Fruit fly (Drosophila melanogaster) whole organism, embryonic: ENCODE measurements around the gene CG10587.
A peak's percentile ranks its signal among the peaks of the same experiment; 100 is the strongest.

Source experiments
- Atf-2 ChIP-seq: fragments of 200-800 bp; sonication (Bioruptor generic); optimal IDR thresholded peaks from 2 replicates; lab custom pipeline; 2016; ENCODE audit warnings: missing biosample characterization, missing genetic modification characterization
- CG10209 ChIP-seq: fragments of 200-800 bp; sonication (Bioruptor generic); optimal IDR thresholded peaks from 3 replicates; lab custom pipeline; 2017; ENCODE audit warnings: missing biosample characterization, mild to moderate bottlenecking, missing genetic modification characterization, missing genetic modification reagents
- CG10431 ChIP-seq: fragments of 200-800 bp; sonication (Bioruptor generic); optimal IDR thresholded peaks from 3 replicates; lab custom pipeline; 2018; ENCODE audit warnings: missing biosample characterization, mild to moderate bottlenecking, missing genetic modification characterization
- CG10462 ChIP-seq: fragments of 200-800 bp; sonication (Bioruptor generic); optimal IDR thresholded peaks from 2 replicates; lab custom pipeline; 2016; ENCODE audit warnings: missing biosample characterization, missing genetic modification characterization
- CG11504 ChIP-seq: fragments of 200-800 bp; sonication (Bioruptor generic); optimal IDR thresholded peaks from 3 replicates; lab custom pipeline; 2019; ENCODE audit warnings: missing biosample characterization, mild to moderate bottlenecking, missing genetic modification characterization, moderate library complexity
- CG14050 ChIP-seq: fragments of 200-800 bp; sonication (Bioruptor generic); IDR thresholded peaks from 3 replicates; pipeline ENCODE4 v1.3.6; 2022; ENCODE audit warnings: missing biosample characterization, missing genetic modification characterization
- CG1647 ChIP-seq: fragments of 200-800 bp; sonication (Bioruptor generic); optimal IDR thresholded peaks from 3 replicates; lab custom pipeline; 2016; ENCODE audit warnings: missing biosample characterization, missing genetic modification characterization
- CG16815 ChIP-seq: fragments of 200-800 bp; sonication (Bioruptor generic); optimal IDR thresholded peaks from 3 replicates; lab custom pipeline; 2017; ENCODE audit warnings: missing biosample characterization, mild to moderate bottlenecking, missing genetic modification characterization
- CG16863 ChIP-seq: fragments of 200-800 bp; sonication (Bioruptor generic); optimal IDR thresholded peaks from 3 replicates; lab custom pipeline; 2016; ENCODE audit warnings: missing biosample characterization, missing genetic modification characterization
- CG31441 ChIP-seq: fragments of 200-800 bp; sonication (Bioruptor generic); IDR thresholded peaks from 2 replicates; pipeline ENCODE4 v1.3.6; 2022; ENCODE audit warnings: missing biosample characterization, missing genetic modification characterization
- CG33557 ChIP-seq: fragments of 200-800 bp; sonication (Bioruptor generic); optimal IDR thresholded peaks from 2 replicates; lab custom pipeline; 2019; ENCODE audit warnings: missing biosample characterization, mild to moderate bottlenecking, missing genetic modification characterization, moderate library complexity
- CG3407 ChIP-seq: fragments of 200-800 bp; sonication (Bioruptor generic); optimal IDR thresholded peaks from 2 replicates; lab custom pipeline; 2018; ENCODE audit warnings: missing biosample characterization, mild to moderate bottlenecking, missing genetic modification characterization
- CG5180 ChIP-seq: fragments of 200-800 bp; sonication (Bioruptor generic); optimal IDR thresholded peaks from 3 replicates; lab custom pipeline; 2017; ENCODE audit warnings: missing biosample characterization, missing genetic modification characterization, mild to moderate bottlenecking, moderate library complexity, missing genetic modification reagents
- CG5245 ChIP-seq: fragments of 200-800 bp; sonication (Bioruptor generic); optimal IDR thresholded peaks from 3 replicates; lab custom pipeline; 2016; ENCODE audit warnings: missing biosample characterization, missing genetic modification characterization
- CG7357 ChIP-seq: fragments of 200-800 bp; sonication (Bioruptor generic); IDR thresholded peaks from 3 replicates; pipeline ENCODE4 v1.3.6; 2022; ENCODE audit warnings: missing biosample characterization, missing genetic modification characterization
- CG7839 ChIP-seq: fragments of 200-800 bp; sonication (Bioruptor generic); optimal IDR thresholded peaks from 3 replicates; lab custom pipeline; 2018; ENCODE audit warnings: missing biosample characterization, mild to moderate bottlenecking, missing genetic modification characterization, moderate library complexity
- CG8359 ChIP-seq: fragments of 200-800 bp; sonication (Bioruptor generic); optimal IDR thresholded peaks from 2 replicates; lab custom pipeline; 2017; ENCODE audit warnings: missing biosample characterization, mild to moderate bottlenecking, missing genetic modification characterization, borderline replicate concordance
- CG8924 ChIP-seq: fragments of 200-800 bp; optimal IDR thresholded peaks from 3 replicates; lab custom pipeline; 2019; ENCODE audit warnings: missing biosample characterization, mild to moderate bottlenecking, missing genetic modification characterization, moderate library complexity
- Eip74EF ChIP-seq, 2 experiments: fragments of 200-800 bp in 1 of 2; fragments of >200 bp in 1 of 2; sonication (Bioruptor generic) in 1 of 2; optimal IDR thresholded peaks; 2 replicates each; lab custom pipeline; 2017 to 2019; ENCODE audit warnings: missing biosample characterization in 2 of 2, missing genetic modification characterization in 2 of 2, mild to moderate bottlenecking in 1 of 2, moderate library complexity in 1 of 2
- Ets65A ChIP-seq: fragments of 200-800 bp; sonication (Bioruptor generic); peaks from one replicate; lab custom pipeline; 2016; ENCODE audit warnings: missing biosample characterization, missing genetic modification characterization
- Ets97D ChIP-seq: fragments of 200-800 bp; sonication (Bioruptor generic); optimal IDR thresholded peaks from 3 replicates; lab custom pipeline; 2016; ENCODE audit warnings: missing biosample characterization, missing genetic modification characterization
- Fer2 ChIP-seq: fragments of 200-800 bp; sonication (Bioruptor generic); optimal IDR thresholded peaks from 2 replicates; lab custom pipeline; 2018; ENCODE audit warnings: missing biosample characterization, mild to moderate bottlenecking, missing genetic modification characterization, moderate library complexity
- Kr ChIP-seq: fragments of 200-800 bp; sonication (Bioruptor generic); optimal IDR thresholded peaks from 2 replicates; lab custom pipeline; 2017; ENCODE audit warnings: missing biosample characterization, mild to moderate bottlenecking, missing genetic modification characterization
- MBD-R2 ChIP-seq: fragments of 200-800 bp; sonication (Bioruptor generic); IDR thresholded peaks from 2 replicates; pipeline ENCODE4 v1.3.6; 2022; ENCODE audit warnings: missing biosample characterization, missing genetic modification characterization
- MTF-1 ChIP-seq: fragments of 200-800 bp; sonication (Bioruptor generic); optimal IDR thresholded peaks from 2 replicates; lab custom pipeline; 2018; ENCODE audit warnings: missing biosample characterization, mild to moderate bottlenecking, missing genetic modification characterization, borderline replicate concordance
- Nf-YA ChIP-seq: fragments of 200-800 bp; sonication (Bioruptor generic); IDR thresholded peaks from 2 replicates; pipeline ENCODE4 v1.3.6; 2022; ENCODE audit warnings: missing biosample characterization, missing genetic modification characterization
- Ssrp ChIP-seq: fragments of 200-800 bp; sonication (Bioruptor generic); optimal IDR thresholded peaks from 2 replicates; lab custom pipeline; 2018; ENCODE audit warnings: missing biosample characterization, mild to moderate bottlenecking, missing genetic modification characterization, moderate library complexity
- Xbp1 ChIP-seq: fragments of 200-800 bp; sonication (Bioruptor generic); optimal IDR thresholded peaks from 3 replicates; lab custom pipeline; 2016; ENCODE audit warnings: missing biosample characterization, mild to moderate bottlenecking, missing genetic modification characterization
- az2 ChIP-seq: fragments of 200-800 bp; sonication (Bioruptor generic); optimal IDR thresholded peaks from 3 replicates; lab custom pipeline; 2016; ENCODE audit warnings: missing biosample characterization, missing genetic modification characterization
- bab2 ChIP-seq: fragments of 200-800 bp; sonication (Bioruptor generic); optimal IDR thresholded peaks from 2 replicates; lab custom pipeline; 2016; ENCODE audit warnings: missing biosample characterization, missing genetic modification characterization
- crc ChIP-seq: fragments of 200-800 bp; sonication (Bioruptor generic); optimal IDR thresholded peaks from 2 replicates; lab custom pipeline; 2016; ENCODE audit warnings: missing biosample characterization, missing genetic modification characterization
- danr ChIP-seq: fragments of 200-800 bp; sonication (Bioruptor generic); IDR thresholded peaks from 2 replicates; pipeline ENCODE4 v1.3.6; 2022; ENCODE audit warnings: missing biosample characterization, missing genetic modification characterization
- dm ChIP-seq: fragments of 200-800 bp; sonication (Bioruptor generic); optimal IDR thresholded peaks from 3 replicates; lab custom pipeline; 2016; ENCODE audit warnings: missing biosample characterization, missing genetic modification characterization
- dmrt99B ChIP-seq: fragments of 200-800 bp; sonication (Bioruptor generic); optimal IDR thresholded peaks from 2 replicates; lab custom pipeline; 2018; ENCODE audit warnings: missing biosample characterization, mild to moderate bottlenecking, missing genetic modification characterization, moderate library complexity
- eve ChIP-seq, 2 experiments: fragments of >200 bp; optimal IDR thresholded peaks; 2 replicates each; lab custom pipeline; 2017; ENCODE audit warnings: missing biosample characterization in 2 of 2, missing genetic modification characterization in 2 of 2
- gcm ChIP-seq: fragments of 200-800 bp; sonication (Bioruptor generic); optimal IDR thresholded peaks from 2 replicates; lab custom pipeline; 2019; ENCODE audit warnings: missing biosample characterization, mild to moderate bottlenecking, missing genetic modification characterization, moderate library complexity
- grau ChIP-seq: fragments of 200-800 bp; optimal IDR thresholded peaks from 3 replicates; lab custom pipeline; 2019; ENCODE audit warnings: missing biosample characterization, mild to moderate bottlenecking, missing genetic modification characterization, moderate library complexity
- insv ChIP-seq, 2 experiments: fragments of 200-800 bp; sonication (Bioruptor generic); optimal IDR thresholded peaks; 3 replicates each; lab custom pipeline; 2016 to 2018; ENCODE audit warnings: missing biosample characterization in 2 of 2, missing genetic modification characterization in 2 of 2
- mirr ChIP-seq: fragments of 200-800 bp; sonication (Bioruptor generic); optimal IDR thresholded peaks from 3 replicates; lab custom pipeline; 2018; ENCODE audit warnings: missing biosample characterization, mild to moderate bottlenecking, missing genetic modification characterization
- nmo ChIP-seq: fragments of 200-800 bp; sonication (Bioruptor generic); optimal IDR thresholded peaks from 2 replicates; lab custom pipeline; 2018; ENCODE audit warnings: missing biosample characterization, mild to moderate bottlenecking, missing genetic modification characterization, moderate library complexity
- pho ChIP-seq: fragments of 200-800 bp; sonication (Bioruptor generic); optimal IDR thresholded peaks from 2 replicates; lab custom pipeline; 2016; ENCODE audit warnings: missing biosample characterization, missing genetic modification characterization
- prd ChIP-seq, 3 experiments: fragments of >200 bp in 2 of 3; fragments of 200-800 bp in 1 of 3; sonication (Bioruptor generic) in 1 of 3; optimal IDR thresholded peaks in 2 of 3; IDR thresholded peaks in 1 of 3; 2 replicates in 2 of 3; 3 replicates in 1 of 3; pipeline versions ENCODE4 v1.3.6 to Lab custom; 2017 to 2022; ENCODE audit warnings: missing biosample characterization in 1 of 3, missing genetic modification characterization in 1 of 3
- repo ChIP-seq: fragments of 200-800 bp; sonication (Bioruptor generic); optimal IDR thresholded peaks from 2 replicates; lab custom pipeline; 2016; ENCODE audit warnings: missing biosample characterization, missing genetic modification characterization
- salm ChIP-seq: fragments of 200-800 bp; sonication (Bioruptor generic); optimal IDR thresholded peaks from 2 replicates; lab custom pipeline; 2018; ENCODE audit warnings: missing biosample characterization, mild to moderate bottlenecking, missing genetic modification characterization
- shn ChIP-seq: fragments of 200-800 bp; sonication (Bioruptor generic); optimal IDR thresholded peaks from 3 replicates; lab custom pipeline; 2016; ENCODE audit warnings: missing biosample characterization, missing genetic modification characterization
- so ChIP-seq: fragments of 200-800 bp; sonication (Bioruptor generic); IDR thresholded peaks from 3 replicates; pipeline ENCODE4 v1.3.6; 2022; ENCODE audit warnings: missing biosample characterization, missing genetic modification characterization
- sr ChIP-seq: fragments of 200-800 bp; sonication (Bioruptor generic); IDR thresholded peaks from 3 replicates; pipeline ENCODE4 v1.3.6; 2022; ENCODE audit warnings: missing biosample characterization, missing genetic modification characterization
- tll ChIP-seq, 2 experiments: fragments of 200-800 bp in 1 of 2; fragments of >200 bp in 1 of 2; sonication (Bioruptor generic) in 1 of 2; optimal IDR thresholded peaks; 2 replicates each; lab custom pipeline; 2017 to 2019; ENCODE audit warnings: missing biosample characterization in 2 of 2, missing genetic modification characterization in 2 of 2, mild to moderate bottlenecking in 1 of 2, moderate library complexity in 1 of 2
- vvl ChIP-seq: fragments of 200-800 bp; sonication (Bioruptor generic); IDR thresholded peaks from 2 replicates; pipeline ENCODE4 v1.3.6; 2022; ENCODE audit warnings: missing biosample characterization, missing genetic modification characterization

The CG10587 gene

DNA sequence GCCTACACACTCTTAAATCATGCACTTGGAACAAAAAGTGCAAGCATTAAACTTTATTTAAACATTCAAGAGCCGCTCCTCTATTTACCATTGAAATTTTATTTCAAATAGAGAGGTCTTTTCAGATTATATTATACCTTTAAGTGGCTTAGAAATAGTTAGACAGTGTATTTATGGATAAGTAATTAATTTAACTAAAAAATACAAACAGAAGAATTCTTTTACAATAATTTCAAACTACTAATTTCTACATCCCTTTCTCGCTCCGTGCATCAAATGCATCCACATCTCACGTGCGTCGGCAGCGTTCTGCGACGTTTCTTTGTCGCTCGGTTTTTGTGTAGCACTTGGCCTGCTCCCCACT lies 12.2 kb downstream of the CG10587 start (continued):
- TF ChIP-seq Ets97D (GFP tag; lab: Kevin White, UChicago) (no peak), Atf-2 (peak; percentile 34), CG8359 (GFP tag; lab: Kevin White, UChicago) (no peak), prd (optimal IDR thresholded peaks at IDR 0.05; lab: Kevin White, UChicago) (no peak), prd (GFP tag; IDR thresholded peaks at IDR 0.05; lab: Robert Waterston, UW) (peak; percentile 58; the same call in 1 of the 3 replicates), CG10209 (peak; percentile 55), so (peak; percentile 15; the same call in 1 of the 3 replicates), CG14050 (GFP tag; lab: Robert Waterston, UW) (peak; percentile 38; the same call in 1 of the 3 replicates), Ssrp (peak; percentile 84), CG16863 (GFP tag; lab: Kevin White, UChicago) (peak; percentile 51), CG5180 (peak; percentile 56), crc (GFP tag; lab: Kevin White, UChicago) (no peak), pho (GFP tag; lab: Kevin White, UChicago) (no peak), Nf-YA (GFP tag; lab: Robert Waterston, UW) (no peak), bab2 (GFP tag; lab: Kevin White, UChicago) (peak; percentile 35), insv (GFP tag; optimal IDR thresholded peaks at IDR 0.05; lab: Kevin White, UChicago) (no peak), CG16815 (GFP tag; lab: Kevin White, UChicago) (no peak), MBD-R2 (no peak), Ets65A (GFP tag; lab: Kevin White, UChicago) (peak; percentile 14), Kr (GFP tag; lab: Kevin White, UChicago) (no peak), CG10431 (GFP tag; lab: Kevin White, UChicago) (peak; percentile 48), grau (tag; lab: Kevin White, UChicago) (peak; percentile 63), CG33557 (GFP tag; lab: Kevin White, UChicago) (peak; percentile 70), CG7839 (peak; percentile 75), vvl (GFP tag; lab: Robert Waterston, UW) (peak; percentile 64; the same call in 1 of the 2 replicates), shn (no peak), nmo (GFP tag; lab: Kevin White, UChicago) (peak; percentile 88), CG3407 (GFP tag; lab: Kevin White, UChicago) (peak; percentile 77), salm (tag; lab: Kevin White, UChicago) (peak; percentile 28), danr (GFP tag; lab: Robert Waterston, UW) (peak; percentile 45; the same call in 1 of the 2 replicates), sr (GFP tag; lab: Robert Waterston, UW) (peak; percentile 69; the same call in 1 of the 3 replicates), gcm (GFP tag; lab: Kevin White, UChicago) (peak; percentile 56), Eip74EF (GFP tag; optimal IDR thresholded peaks at IDR 0.05; lab: Kevin White, UChicago) (peak in 1 of 2 experiments; percentile 50), CG1647 (GFP tag; lab: Kevin White, UChicago) (no peak), CG8924 (tag; lab: Kevin White, UChicago) (peak; percentile 76), az2 (GFP tag; lab: Kevin White, UChicago) (peak; percentile 77), tll (GFP tag; optimal IDR thresholded peaks at IDR 0.05; lab: Kevin White, UChicago) (no peak), MTF-1 (GFP tag; lab: Kevin White, UChicago) (peak; percentile 5), dm (GFP tag; lab: Kevin White, UChicago) (no peak), eve (GFP tag; optimal IDR thresholded peaks at IDR 0.05; lab: Kevin White, UChicago) (peak in 1 of 2 experiments; percentile 91), CG7357 (GFP tag; lab: Robert Waterston, UW) (peak; percentile 27; the same call in 1 of the 3 replicates), CG5245 (GFP tag; lab: Kevin White, UChicago) (peak; percentile 10), Xbp1 (GFP tag; lab: Kevin White, UChicago) (peak; percentile 62), dmrt99B (peak; percentile 85), Fer2 (no peak), repo (GFP tag; lab: Kevin White, UChicago) (no peak), CG11504 (tag; lab: Kevin White, UChicago) (peak; percentile 81), CG10462 (GFP tag; lab: Kevin White, UChicago) (peak; percentile 28), mirr (GFP tag; lab: Kevin White, UChicago) (no peak), CG31441 (GFP tag; lab: Robert Waterston, UW) (peak; percentile 62; the same call in 1 of the 2 replicates)
